Fruit fly (Drosophila melanogaster): ENCODE data around the gene snRNP-U1-70K.

- no peak for TF ChIP-seq CTCF (optimal IDR thresholded peaks at IDR 0.05)
- TF ChIP-seq CG8478 (optimal IDR thresholded peaks at IDR 0.05) = no peak
These were observed 52.2 kb downstream of the snRNP-U1-70K start for dm6 chr2L:6919203-6919849.
